Fruit fly (Drosophila melanogaster) whole organism, prepupa: ENCODE data around the gene CG6733.

Source experiments
- CG31627 ChIP-seq: fragments of 200-800 bp; sonication (Bioruptor generic); optimal IDR thresholded peaks from 3 replicates; lab custom pipeline; 2016; ENCODE audit warnings: missing biosample characterization, missing genetic modification characterization
- CG6276 ChIP-seq: fragments of 200-800 bp; sonication (Bioruptor generic); optimal IDR thresholded peaks from 2 replicates; lab custom pipeline; 2017; ENCODE audit warnings: missing biosample characterization, mild to moderate bottlenecking, missing genetic modification characterization
- CG8119 ChIP-seq: fragments of 200-800 bp; sonication (Bioruptor generic); IDR thresholded peaks from 3 replicates; pipeline ENCODE4 v1.3.6; 2022; ENCODE audit warnings: missing biosample characterization, missing genetic modification characterization
- CG8632 ChIP-seq: fragments of 200-800 bp; sonication (Bioruptor generic); optimal IDR thresholded peaks from 3 replicates; lab custom pipeline; 2016; ENCODE audit warnings: missing biosample characterization, missing genetic modification characterization
- CG9139 ChIP-seq: fragments of 200-800 bp; sonication (Bioruptor generic); optimal IDR thresholded peaks from 3 replicates; lab custom pipeline; 2017; ENCODE audit warnings: missing biosample characterization, mild to moderate bottlenecking, missing genetic modification characterization
- Hr38 ChIP-seq: sonication (Bioruptor generic); optimal IDR thresholded peaks from 2 replicates; lab custom pipeline; 2016; ENCODE audit warnings: missing biosample characterization, missing genetic modification characterization
- Hr39 ChIP-seq: fragments of 200-800 bp; sonication (Bioruptor generic); optimal IDR thresholded peaks from 2 replicates; lab custom pipeline; 2016; ENCODE audit warnings: missing biosample characterization, missing genetic modification characterization
- Met ChIP-seq: fragments of 200-800 bp; sonication (Bioruptor generic); optimal IDR thresholded peaks from 3 replicates; lab custom pipeline; 2016; ENCODE audit warnings: missing biosample characterization, missing genetic modification characterization
- Sox102F ChIP-seq: fragments of 200-800 bp; sonication (Bioruptor generic); optimal IDR thresholded peaks from 2 replicates; lab custom pipeline; 2016; ENCODE audit warnings: missing biosample characterization, mild to moderate bottlenecking, missing genetic modification characterization
- Sox14 ChIP-seq: fragments of 200-800 bp; sonication (Bioruptor generic); optimal IDR thresholded peaks from 3 replicates; lab custom pipeline; 2016; ENCODE audit warnings: missing biosample characterization, missing genetic modification characterization
- esn ChIP-seq: fragments of 200-800 bp; sonication (Bioruptor generic); optimal IDR thresholded peaks from 2 replicates; lab custom pipeline; 2016; ENCODE audit warnings: missing biosample characterization, mild to moderate bottlenecking, missing genetic modification characterization, moderate library complexity
- fd85E ChIP-seq: fragments of 200-800 bp; sonication (Bioruptor generic); optimal IDR thresholded peaks from 3 replicates; lab custom pipeline; 2016; ENCODE audit warnings: missing biosample characterization, missing genetic modification characterization
- topi ChIP-seq: fragments of 200-800 bp; sonication (Bioruptor generic); optimal IDR thresholded peaks from 3 replicates; lab custom pipeline; 2016; ENCODE audit warnings: missing biosample characterization, missing genetic modification characterization

DNA sequence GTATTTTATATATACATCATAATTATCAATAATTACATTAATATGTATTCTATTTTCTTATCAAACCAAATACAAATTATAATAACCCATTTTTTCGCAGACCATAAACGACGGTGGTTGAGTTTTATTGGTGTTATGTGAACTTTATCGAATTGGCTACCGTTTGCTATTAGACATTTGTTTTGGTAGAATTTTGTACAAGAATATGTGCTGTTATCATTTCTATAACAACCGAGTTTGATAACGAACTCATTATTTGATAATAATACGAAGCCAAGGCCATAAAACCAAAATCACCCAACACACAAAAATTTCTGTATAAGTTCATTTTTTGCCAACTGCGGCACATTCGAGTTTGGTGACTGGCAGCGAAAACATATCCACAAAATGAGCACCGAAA, 2.2 kb upstream of the CG6733 start, which contains the start of gene CG17109:
- TF ChIP-seq Sox14 (GFP tag; lab: Kevin White, UChicago), result no peak
- TF ChIP-seq CG6276 (GFP tag; lab: Kevin White, UChicago), result no peak
- no peak for TF ChIP-seq fd85E (GFP tag; lab: Kevin White, UChicago)
- TF ChIP-seq Hr39 (GFP tag; lab: Kevin White, UChicago), result no peak
- TF ChIP-seq esn, result no peak
- no peak for TF ChIP-seq CG31627 (GFP tag; lab: Kevin White, UChicago)
- TF ChIP-seq CG8632, result no peak
- no peak for TF ChIP-seq CG8119 (GFP tag; lab: Robert Waterston, UW)
- TF ChIP-seq Sox102F (GFP tag; lab: Kevin White, UChicago), result no peak
- TF ChIP-seq Met (GFP tag; lab: Kevin White, UChicago), result no peak
- no peak for TF ChIP-seq topi (GFP tag; lab: Kevin White, UChicago)
- TF ChIP-seq CG9139 (GFP tag; lab: Kevin White, UChicago), result no peak
- TF ChIP-seq Hr38 (GFP tag; lab: Kevin White, UChicago), result no peak
